Fruit fly (Drosophila melanogaster): Measurements from ENCODE around the gene Ugt303A1.

Gene Ugt303A1

dm6 chr3R:11216156-11216630 lies 40.9 kb downstream of the Ugt303A1 start, which contains the start of the genes RpS25 and CG4820 (continued):
- TF ChIP-seq da (GFP tag; optimal IDR thresholded peaks at IDR 0.05) (peak; percentile 86), Sry-δ (GFP tag; optimal IDR thresholded peaks at IDR 0.05) (peak; percentile 92), CG18599 (GFP tag; optimal IDR thresholded peaks at IDR 0.05) (peak; percentile 90), CG30020 (tag; optimal IDR thresholded peaks at IDR 0.05) (peak; percentile 84), gt (GFP tag; IDR thresholded peaks at IDR 0.05) (peak; percentile 69; the same call in 1 of the 2 replicates), CG18262 (tag; optimal IDR thresholded peaks at IDR 0.05) (peak; percentile 81), CG9797 (GFP tag; optimal IDR thresholded peaks at IDR 0.05) (peak; percentile 99), Awh (GFP tag; IDR thresholded peaks at IDR 0.05) (peak; percentile 78), grn (GFP tag; optimal IDR thresholded peaks at IDR 0.05) (peak; percentile 76), CG14860 (GFP tag; IDR thresholded peaks at IDR 0.05; ENCODE audit: partially characterized antibody) (peak; percentile 77), CG18619 (GFP tag; optimal IDR thresholded peaks at IDR 0.05) (peak; percentile 95), sisA (GFP tag; IDR thresholded peaks at IDR 0.05) (peak; percentile 40; the same call in 1 of the 2 replicates), BtbVII (GFP tag; optimal IDR thresholded peaks at IDR 0.05) (peak; percentile 92), inv (GFP tag; IDR thresholded peaks at IDR 0.05; ENCODE audit: partially characterized antibody) (peak; percentile 78), CG13894 (tag; optimal IDR thresholded peaks at IDR 0.05) (peak; percentile 83), Aef1 (GFP tag; IDR thresholded peaks at IDR 0.05) (peak; percentile 59; the same call in 2 of the 3 replicates), CG4424 (GFP tag; optimal IDR thresholded peaks at IDR 0.05) (peak; percentile 92), CG31441 (GFP tag; IDR thresholded peaks at IDR 0.05) (peak; percentile 89), pnt (GFP tag; optimal IDR thresholded peaks at IDR 0.05) (peak; percentile 28), CG11696 (GFP tag; IDR thresholded peaks at IDR 0.05) (peak; percentile 42), abd-A (tag; optimal IDR thresholded peaks at IDR 0.05) (no peak), CG13296 (GFP tag; optimal IDR thresholded peaks at IDR 0.05) (peak; percentile 95), Dip2 (GFP tag; IDR thresholded peaks at IDR 0.05) (no peak), CG11398 (GFP tag; optimal IDR thresholded peaks at IDR 0.05) (peak; percentile 92), CG14014 (GFP tag; IDR thresholded peaks at IDR 0.05) (peak; percentile 79), YL-1 (GFP tag; optimal IDR thresholded peaks at IDR 0.05) (peak; percentile 99), CG3847 (GFP tag; IDR thresholded peaks at IDR 0.05) (peak; percentile 95), grau (tag; optimal IDR thresholded peaks at IDR 0.05) (peak; percentile 86), sc (optimal IDR thresholded peaks at IDR 0.05) (no peak), sc (GFP tag; optimal IDR thresholded peaks at IDR 0.05) (peak; percentile 86), jing (GFP tag; optimal IDR thresholded peaks at IDR 0.05) (peak; percentile 78), Dbx (GFP tag; IDR thresholded peaks at IDR 0.05) (peak; percentile 92), insv (GFP tag; optimal IDR thresholded peaks at IDR 0.05) (peak in 1 of 2 experiments; percentile 84), CG15696 (tag; optimal IDR thresholded peaks at IDR 0.05) (peak; percentile 66), CG12391 (tag; optimal IDR thresholded peaks at IDR 0.05) (peak; percentile 92), Sry-β (GFP tag; optimal IDR thresholded peaks at IDR 0.05) (peak; percentile 69), CG12299 (tag; optimal IDR thresholded peaks at IDR 0.05) (peak; percentile 90), CG3995 (GFP tag; optimal IDR thresholded peaks at IDR 0.05) (peak; percentile 79), dimm (GFP tag; IDR thresholded peaks at IDR 0.05) (peak; percentile 54), CG17912 (GFP tag; optimal IDR thresholded peaks at IDR 0.05) (peak; percentile 95), CG2120 (GFP tag; optimal IDR thresholded peaks at IDR 0.05) (peak; percentile 78), zfh2 (GFP tag; optimal IDR thresholded peaks at IDR 0.05) (peak; percentile 70), CG10543 (GFP tag; optimal IDR thresholded peaks at IDR 0.05) (peak; percentile 97), Myb (GFP tag; optimal IDR thresholded peaks at IDR 0.05) (peak; percentile 82), Bteb2 (GFP tag; optimal IDR thresholded peaks at IDR 0.05) (peak; percentile 87), D (optimal IDR thresholded peaks at IDR 0.05) (no peak), D (GFP tag; optimal IDR thresholded peaks at IDR 0.05) (peak; percentile 86), CG42726 (GFP tag; IDR thresholded peaks at IDR 0.05; ENCODE audit: partially characterized antibody) (peak; percentile 69), CG12155 (GFP tag; optimal IDR thresholded peaks at IDR 0.05) (peak; percentile 68), CG12659 (GFP tag; optimal IDR thresholded peaks at IDR 0.05) (peak; percentile 98), CG12236 (GFP tag; optimal IDR thresholded peaks at IDR 0.05) (peak; percentile 89)
